Worm (Caenorhabditis elegans): ENCODE results near the gene tbh-1.
A peak's percentile ranks its signal among the peaks of the same experiment; 100 is the strongest.

The tbh-1 gene

ce11 chrX:15468657-15469056 is 36.0 kb downstream of the tbh-1 start:
- TF ChIP-seq F33H1.4 (GFP tag; IDR thresholded peaks at IDR 0.05) = no peak
- no peak for TF ChIP-seq mxl-1 (tag; optimal IDR thresholded peaks at IDR 0.05)
- TF ChIP-seq tbx-9 (tag; optimal IDR thresholded peaks at IDR 0.05; ENCODE audit: borderline replicate concordance) = no peak
- no peak for TF ChIP-seq madf-8 (GFP tag; conservative IDR thresholded peaks at IDR 0.05)
- TF ChIP-seq dpff-1 (tag; optimal IDR thresholded peaks at IDR 0.05) = no peak
- no peak for TF ChIP-seq snpc-4 (GFP tag; optimal IDR thresholded peaks at IDR 0.05)
- peak in 2 of 4 experiments; percentile 81 to 87 for TF ChIP-seq snpc-4 (tag; optimal IDR thresholded peaks at IDR 0.05)
- no peak for TF ChIP-seq F39B2.1 (GFP tag; IDR thresholded peaks at IDR 0.05)
- TF ChIP-seq zfh-2 (GFP tag; conservative IDR thresholded peaks at IDR 0.05) = peak; percentile 42; the same call in 1 of the 2 replicates

DNA sequence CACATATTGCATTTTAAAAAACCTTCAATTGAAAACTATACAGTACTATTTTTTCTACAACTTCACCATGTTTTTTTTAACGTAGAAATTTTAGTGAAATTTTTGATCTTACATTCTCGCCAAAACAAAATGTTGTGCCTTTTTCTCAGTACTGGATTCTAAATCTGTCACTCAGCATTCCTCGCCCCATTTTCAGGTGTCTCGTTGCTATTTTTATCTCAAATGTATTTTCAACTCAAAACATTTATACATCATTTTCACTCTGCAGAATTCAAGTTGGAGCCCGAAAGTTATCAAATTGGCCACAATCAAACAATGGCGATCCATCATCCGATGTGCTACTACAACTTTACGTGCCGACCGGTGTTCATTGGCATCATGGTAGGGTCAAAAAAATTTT is 38.7 kb downstream of the tbh-1 start, which contains the start of gene sprr-1:
sprr-1 (plus strand) TSS at position 269 of the 400 bp plus-strand sequence.
- TF ChIP-seq pha-4 (tag; optimal IDR thresholded peaks at IDR 0.05) (no peak), atf-7 (tag; optimal IDR thresholded peaks at IDR 0.05) (no peak), rec-8 (tag; optimal IDR thresholded peaks at IDR 0.05) (no peak), aptf-2 (GFP tag; conservative IDR thresholded peaks at IDR 0.05) (no peak), lsy-27 (tag; optimal IDR thresholded peaks at IDR 0.05; ENCODE audit: borderline replicate concordance, insufficient read depth) (no peak), dpl-1 (GFP tag; optimal IDR thresholded peaks at IDR 0.05) (no peak), B0019.2 (GFP tag; conservative IDR thresholded peaks at IDR 0.05) (no peak), attf-6 (GFP tag; IDR thresholded peaks at IDR 0.05) (no peak), B0261.1 (tag; optimal IDR thresholded peaks at IDR 0.05) (no peak), tlf-1 (GFP tag; optimal IDR thresholded peaks at IDR 0.05) (no peak), Y53F4B.3 (GFP tag; IDR thresholded peaks at IDR 0.05) (no peak), athp-1 (tag; optimal IDR thresholded peaks at IDR 0.05) (no peak), him-1 (tag; optimal IDR thresholded peaks at IDR 0.05) (no peak), ceh-40 (GFP tag; IDR thresholded peaks at IDR 0.05) (no peak), ztf-25 (GFP tag; IDR thresholded peaks at IDR 0.05) (no peak), F22D6.2 (tag; optimal IDR thresholded peaks at IDR 0.05) (no peak), tbp1 (GFP tag; optimal IDR thresholded peaks at IDR 0.05) (no peak), T07F8.4 (tag; optimal IDR thresholded peaks at IDR 0.05) (no peak)

DNA sequence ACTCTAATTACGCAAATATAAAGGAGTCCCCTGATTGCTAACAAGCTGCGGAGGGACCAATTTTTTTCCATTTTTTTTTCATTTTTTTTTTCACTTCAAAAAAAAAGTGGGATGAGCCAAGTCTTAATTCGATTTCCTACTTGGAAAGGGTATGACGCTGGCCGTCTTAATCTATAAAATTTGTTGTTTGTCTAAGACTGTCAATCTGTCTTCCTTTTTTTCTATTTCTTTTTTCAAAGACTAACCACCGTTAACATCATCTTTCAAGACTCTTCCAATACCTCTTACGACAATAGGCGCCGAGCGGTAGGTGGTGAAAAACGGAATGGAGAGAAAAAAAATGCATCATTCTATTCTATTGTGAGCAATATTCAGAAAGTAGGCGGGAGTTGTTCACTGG is 39.6 kb downstream of the tbh-1 start:
- TF ChIP-seq F23B12.7 (tag; optimal IDR thresholded peaks at IDR 0.05; ENCODE audit: insufficient read depth) (no peak), ccch-3 (GFP tag; optimal IDR thresholded peaks at IDR 0.05) (no peak), ets-4 (GFP tag; optimal IDR thresholded peaks at IDR 0.05) (no peak), lin-54 (GFP tag; optimal IDR thresholded peaks at IDR 0.05) (no peak), ceh-79 (tag; optimal IDR thresholded peaks at IDR 0.05) (no peak)
